Fruit fly (Drosophila melanogaster): Measurements from ENCODE around the gene Sptr.

The Sptr gene

dm6 chrX:8455019-8455555 lies 9.2 kb downstream of the Sptr start, which contains the start of gene org-1:
org-1 (minus strand) TSS chrX:8455069.
- TF ChIP-seq pan (optimal IDR thresholded peaks at IDR 0.05) (no peak), h (GFP tag; optimal IDR thresholded peaks at IDR 0.05) (peak; percentile 77), dl (GFP tag; optimal IDR thresholded peaks at IDR 0.05; ENCODE audit: insufficient read depth in 1 of 2, partially characterized antibody in 2 of 2) (no peak), foxo (GFP tag; optimal IDR thresholded peaks at IDR 0.05) (peak in 1 of 2 experiments; percentile 81), sage (GFP tag; optimal IDR thresholded peaks at IDR 0.05) (peak; percentile 43), woc (GFP tag; optimal IDR thresholded peaks at IDR 0.05) (peak; percentile 26), Sp1 (GFP tag; optimal IDR thresholded peaks at IDR 0.05) (peak; percentile 66), usp (GFP tag; optimal IDR thresholded peaks at IDR 0.05) (no peak), sv (GFP tag; optimal IDR thresholded peaks at IDR 0.05) (peak; percentile 79), CG9705 (GFP tag; optimal IDR thresholded peaks at IDR 0.05) (peak; percentile 62), brk (GFP tag; optimal IDR thresholded peaks at IDR 0.05) (peak; percentile 4), psq (GFP tag; optimal IDR thresholded peaks at IDR 0.05) (peak; percentile 61), HLH106 (tag; optimal IDR thresholded peaks at IDR 0.05) (peak; percentile 77), Dfd (GFP tag; optimal IDR thresholded peaks at IDR 0.05) (no peak), Myc (optimal IDR thresholded peaks at IDR 0.05) (no peak), Rel (GFP tag; optimal IDR thresholded peaks at IDR 0.05) (no peak), Rel (tag; optimal IDR thresholded peaks at IDR 0.05) (peak; percentile 19), CG32264 (GFP tag; optimal IDR thresholded peaks at IDR 0.05) (no peak), Hnf4 (GFP tag; optimal IDR thresholded peaks at IDR 0.05) (peak; percentile 71), rgr (GFP tag; optimal IDR thresholded peaks at IDR 0.05) (peak; percentile 76), tai (GFP tag; optimal IDR thresholded peaks at IDR 0.05) (peak; percentile 16), Dif (GFP tag; optimal IDR thresholded peaks at IDR 0.05; ENCODE audit: partially characterized antibody) (no peak), dmrt93B (GFP tag; optimal IDR thresholded peaks at IDR 0.05) (peak; percentile 56), Vsx2 (GFP tag; optimal IDR thresholded peaks at IDR 0.05; ENCODE audit: partially characterized antibody) (no peak), OdsH (GFP tag; optimal IDR thresholded peaks at IDR 0.05) (peak; percentile 69), br (GFP tag; optimal IDR thresholded peaks at IDR 0.05) (peak; percentile 60), ey (GFP tag; optimal IDR thresholded peaks at IDR 0.05) (peak; percentile 74), fru (GFP tag; optimal IDR thresholded peaks at IDR 0.05) (peak; percentile 67), lola (GFP tag; optimal IDR thresholded peaks at IDR 0.05) (no peak)

- TF ChIP-seq Dif (GFP tag; optimal IDR thresholded peaks at IDR 0.05; ENCODE audit: partially characterized antibody) = no peak
- TF ChIP-seq brk (GFP tag; optimal IDR thresholded peaks at IDR 0.05) = no peak
- TF ChIP-seq Hnf4 (GFP tag; optimal IDR thresholded peaks at IDR 0.05) = no peak
Measured at dm6 chrX:8452163-8452562, 12.1 kb downstream of the Sptr start.

dm6 chrX:8450214-8450904 lies 13.9 kb downstream of the Sptr start:
- TF ChIP-seq br (GFP tag; optimal IDR thresholded peaks at IDR 0.05) (no peak), Dfd (GFP tag; optimal IDR thresholded peaks at IDR 0.05) (no peak)

dm6 chrX:8448171-8448570 lies 16.1 kb downstream of the Sptr start:
- TF ChIP-seq Vsx2 (GFP tag; optimal IDR thresholded peaks at IDR 0.05; ENCODE audit: partially characterized antibody) (no peak), Dfd (GFP tag; optimal IDR thresholded peaks at IDR 0.05) (no peak), Jra (GFP tag; optimal IDR thresholded peaks at IDR 0.05) (no peak), HLH106 (tag; optimal IDR thresholded peaks at IDR 0.05) (no peak), Dif (GFP tag; optimal IDR thresholded peaks at IDR 0.05; ENCODE audit: partially characterized antibody) (no peak), Myc (optimal IDR thresholded peaks at IDR 0.05) (no peak), CG32264 (GFP tag; optimal IDR thresholded peaks at IDR 0.05) (no peak), br (GFP tag; optimal IDR thresholded peaks at IDR 0.05) (no peak), lola (GFP tag; optimal IDR thresholded peaks at IDR 0.05) (no peak), Abd-B (GFP tag; optimal IDR thresholded peaks at IDR 0.05) (no peak), sv (GFP tag; optimal IDR thresholded peaks at IDR 0.05) (no peak), h (GFP tag; optimal IDR thresholded peaks at IDR 0.05) (no peak), rgr (GFP tag; optimal IDR thresholded peaks at IDR 0.05) (no peak), foxo (GFP tag; optimal IDR thresholded peaks at IDR 0.05) (no peak), psq (GFP tag; optimal IDR thresholded peaks at IDR 0.05) (no peak), Hnf4 (GFP tag; optimal IDR thresholded peaks at IDR 0.05) (no peak), Hr78 (GFP tag; optimal IDR thresholded peaks at IDR 0.05) (no peak), OdsH (GFP tag; optimal IDR thresholded peaks at IDR 0.05) (no peak)
